Worm (Caenorhabditis elegans) whole organism, midembryonic: ENCODE results near the gene F53A3.1.
A peak's percentile ranks its signal among the peaks of the same experiment; 100 is the strongest.
"Not testable (repeated sequence)": the region's sequence is repeated elsewhere in the genome, so short reads cannot be mapped to it uniquely, and the experiment has no call there.

Experiments
- T22C8.4 ChIP-seq: fragments of 200-800 bp; sonication (Bioruptor generic); IDR thresholded peaks from 2 replicates; pipeline ENCODE4 v1.3.6; 2022; ENCODE audit warnings: missing genetic modification characterization, missing compliant biosample characterization
- cog-1 ChIP-seq: sonication (generic microtip); optimal IDR thresholded peaks from 2 replicates; lab custom pipeline; 2016; ENCODE audit warnings: missing genetic modification characterization, missing compliant biosample characterization
- flt-1 ChIP-seq: fragments of 200-800 bp; sonication (Bioruptor generic); IDR thresholded peaks from 2 replicates; pipeline ENCODE4 v1.3.6; 2022; ENCODE audit warnings: missing genetic modification characterization, missing compliant biosample characterization
- klf-2 ChIP-seq: fragments of 200-800 bp; sonication (Bioruptor generic); conservative IDR thresholded peaks from 2 replicates; pipeline ENCODE4 v1.3.6; 2022; ENCODE audit warnings: missing genetic modification reagents, missing genetic modification characterization, missing compliant biosample characterization
- med-1 ChIP-seq: sonication (generic microtip); optimal IDR thresholded peaks from 2 replicates; lab custom pipeline; 2017; ENCODE audit warnings: missing genetic modification characterization, mild to moderate bottlenecking, missing compliant biosample characterization, antibody characterized with exemption, missing genetic modification reagents; ENCODE audit not compliant: insufficient read depth
- tab-1 ChIP-seq: fragments of 200-800 bp; sonication (Bioruptor generic); IDR thresholded peaks from 2 replicates; pipeline ENCODE4 v1.3.6; 2022; ENCODE audit warnings: missing genetic modification characterization, missing compliant biosample characterization
- ztf-23 ChIP-seq: fragments of 200-800 bp; sonication (Bioruptor generic); IDR thresholded peaks from 2 replicates; pipeline ENCODE4 v1.3.6; 2022; ENCODE audit warnings: missing genetic modification reagents, missing genetic modification characterization, missing compliant biosample characterization
- ztf-29 ChIP-seq: fragments of 200-800 bp; sonication (Bioruptor generic); IDR thresholded peaks from 2 replicates; pipeline ENCODE4 v1.3.6; 2022; ENCODE audit warnings: missing genetic modification reagents, missing genetic modification characterization, missing compliant biosample characterization

ce11 chrIII:1892147-1892546 is 51.3 kb downstream of the F53A3.1 start:
- TF ChIP-seq med-1; flt-1 (GFP tag; lab: Robert Waterston, UW); ztf-23; ztf-29 (GFP tag; lab: Robert Waterston, UW); klf-2; cog-1 (tag; lab: Kevin White, UChicago); tab-1 (GFP tag; lab: Robert Waterston, UW): not testable (repeated sequence)
- TF ChIP-seq T22C8.4 (GFP tag; lab: Robert Waterston, UW) = peak; percentile 97
